Fruit fly (Drosophila melanogaster) whole organism, embryonic: Measurements from ENCODE around the gene Gss1.
A peak's percentile ranks its signal among the peaks of the same experiment; 100 is the strongest.

ENCODE experiments used
- Abd-B ChIP-seq: fragments of 200-800 bp; sonication (Bioruptor generic); optimal IDR thresholded peaks from 2 replicates; lab custom pipeline; 2018; ENCODE audit warnings: missing biosample characterization, mild to moderate bottlenecking, missing genetic modification characterization, moderate library complexity
- B-H1 ChIP-seq: fragments of 200-800 bp; sonication (Bioruptor generic); IDR thresholded peaks from 3 replicates; pipeline ENCODE4 v1.3.6; 2022; ENCODE audit warnings: missing biosample characterization, missing genetic modification characterization
- C15 ChIP-seq: fragments of 200-800 bp; sonication (Bioruptor generic); IDR thresholded peaks from 3 replicates; pipeline ENCODE4 v1.3.6; 2022; ENCODE audit warnings: missing biosample characterization, missing genetic modification characterization
- CG11398 ChIP-seq: fragments of 200-800 bp; sonication (Bioruptor generic); optimal IDR thresholded peaks from 2 replicates; lab custom pipeline; 2016; ENCODE audit warnings: missing biosample characterization, missing genetic modification characterization
- CG14667 ChIP-seq: fragments of 200-800 bp; sonication (Bioruptor generic); IDR thresholded peaks from 2 replicates; pipeline ENCODE4 v1.3.6; 2022; ENCODE audit warnings: missing biosample characterization, missing genetic modification characterization
- CG14860 ChIP-seq: fragments of 200-800 bp; sonication (Bioruptor generic); IDR thresholded peaks from 3 replicates; pipeline ENCODE4 v1.3.6; 2022; ENCODE audit warnings: missing biosample characterization, missing genetic modification characterization; ENCODE audit not compliant: partially characterized antibody
- CG14965 ChIP-seq: fragments of 200-800 bp; sonication (Bioruptor generic); optimal IDR thresholded peaks from 2 replicates; lab custom pipeline; 2016; ENCODE audit warnings: missing biosample characterization, missing genetic modification characterization, borderline replicate concordance
- CG1603 ChIP-seq: fragments of 200-800 bp; sonication (Bioruptor generic); optimal IDR thresholded peaks from 2 replicates; lab custom pipeline; 2019; ENCODE audit warnings: missing biosample characterization, mild to moderate bottlenecking, missing genetic modification characterization, moderate library complexity
- CG16863 ChIP-seq: fragments of 200-800 bp; sonication (Bioruptor generic); optimal IDR thresholded peaks from 3 replicates; lab custom pipeline; 2016; ENCODE audit warnings: missing biosample characterization, missing genetic modification characterization
- CG17829 ChIP-seq: fragments of 200-800 bp; optimal IDR thresholded peaks from 2 replicates; lab custom pipeline; 2019; ENCODE audit warnings: missing biosample characterization, mild to moderate bottlenecking, missing genetic modification characterization, moderate library complexity
- CG1792 ChIP-seq: fragments of 200-800 bp; sonication (Bioruptor generic); optimal IDR thresholded peaks from 2 replicates; lab custom pipeline; 2016; ENCODE audit warnings: missing biosample characterization, missing genetic modification characterization
- CG18476 ChIP-seq: fragments of 200-800 bp; sonication (Bioruptor generic); optimal IDR thresholded peaks from 2 replicates; lab custom pipeline; 2016; ENCODE audit warnings: missing biosample characterization, mild to moderate bottlenecking, missing genetic modification characterization
- CG2116 ChIP-seq: fragments of 200-800 bp; sonication (Bioruptor generic); optimal IDR thresholded peaks from 3 replicates; lab custom pipeline; 2018; ENCODE audit warnings: missing biosample characterization, mild to moderate bottlenecking, missing genetic modification characterization
- CG33557 ChIP-seq: fragments of 200-800 bp; sonication (Bioruptor generic); optimal IDR thresholded peaks from 2 replicates; lab custom pipeline; 2019; ENCODE audit warnings: missing biosample characterization, mild to moderate bottlenecking, missing genetic modification characterization, moderate library complexity
- CG34224 ChIP-seq: fragments of 200-800 bp; sonication (Bioruptor generic); IDR thresholded peaks from 3 replicates; pipeline ENCODE4 v1.3.6; 2022; ENCODE audit warnings: missing biosample characterization, missing genetic modification characterization; ENCODE audit not compliant: partially characterized antibody
- CG3847 ChIP-seq: fragments of 200-800 bp; sonication (Bioruptor generic); IDR thresholded peaks from 2 replicates; pipeline ENCODE4 v1.3.6; 2022; ENCODE audit warnings: missing biosample characterization, missing genetic modification characterization
- CG4707 ChIP-seq: fragments of 200-800 bp; sonication (Bioruptor generic); optimal IDR thresholded peaks from 2 replicates; lab custom pipeline; 2018; ENCODE audit warnings: missing biosample characterization, mild to moderate bottlenecking, missing genetic modification characterization, moderate library complexity
- CG7372 ChIP-seq: fragments of 200-800 bp; sonication (Bioruptor generic); IDR thresholded peaks from 2 replicates; pipeline ENCODE4 v1.3.6; 2022; ENCODE audit warnings: missing biosample characterization, missing genetic modification characterization
- CG8388 ChIP-seq: fragments of 200-800 bp; sonication (Bioruptor generic); optimal IDR thresholded peaks from 2 replicates; lab custom pipeline; 2019; ENCODE audit warnings: missing biosample characterization, mild to moderate bottlenecking, missing genetic modification characterization, moderate library complexity
- CG8765 ChIP-seq: fragments of 200-800 bp; sonication (Bioruptor generic); IDR thresholded peaks from 2 replicates; pipeline ENCODE4 v1.3.6; 2022; ENCODE audit warnings: missing biosample characterization, missing genetic modification characterization
- CG9215 ChIP-seq: fragments of 200-800 bp; sonication (Bioruptor generic); IDR thresholded peaks from 2 replicates; pipeline ENCODE4 v1.3.6; 2022; ENCODE audit warnings: missing biosample characterization, missing genetic modification characterization
- CoRest ChIP-seq: fragments of 200-800 bp; sonication (Bioruptor generic); optimal IDR thresholded peaks from 3 replicates; lab custom pipeline; 2018; ENCODE audit warnings: missing biosample characterization, mild to moderate bottlenecking, missing genetic modification characterization, moderate library complexity
- Dad ChIP-seq: fragments of 200-800 bp; sonication (Bioruptor generic); optimal IDR thresholded peaks from 3 replicates; lab custom pipeline; 2016; ENCODE audit warnings: missing biosample characterization, missing genetic modification characterization
- Dll ChIP-seq: fragments of 200-800 bp; sonication (Bioruptor generic); IDR thresholded peaks from 4 replicates; pipeline ENCODE4 v1.3.6; 2022; ENCODE audit warnings: missing biosample characterization, missing genetic modification characterization; ENCODE audit not compliant: partially characterized antibody
- Ets65A ChIP-seq: fragments of 200-800 bp; sonication (Bioruptor generic); peaks from one replicate; lab custom pipeline; 2016; ENCODE audit warnings: missing biosample characterization, missing genetic modification characterization
- Fer3 ChIP-seq: fragments of 200-800 bp; sonication (Bioruptor generic); optimal IDR thresholded peaks from 2 replicates; lab custom pipeline; 2018; ENCODE audit warnings: missing biosample characterization, mild to moderate bottlenecking, missing genetic modification characterization, moderate library complexity
- Hr3 ChIP-seq: fragments of 200-800 bp; sonication (Bioruptor generic); optimal IDR thresholded peaks from 3 replicates; lab custom pipeline; 2016; ENCODE audit warnings: missing biosample characterization, missing genetic modification characterization
- Hsf ChIP-seq: fragments of 200-800 bp; sonication (Bioruptor generic); optimal IDR thresholded peaks from 3 replicates; lab custom pipeline; 2016; ENCODE audit warnings: missing biosample characterization, missing genetic modification characterization
- Lhr ChIP-seq: fragments of 200-800 bp; sonication (Bioruptor generic); optimal IDR thresholded peaks from 3 replicates; lab custom pipeline; 2017; ENCODE audit warnings: mild to moderate bottlenecking, missing biosample characterization, missing genetic modification reagents, missing genetic modification characterization
- NC2β ChIP-seq: fragments of 200-800 bp; sonication (Bioruptor generic); optimal IDR thresholded peaks from 2 replicates; lab custom pipeline; 2016; ENCODE audit warnings: missing biosample characterization, missing genetic modification characterization
- Optix ChIP-seq: fragments of 200-800 bp; sonication (Bioruptor generic); IDR thresholded peaks from 3 replicates; pipeline ENCODE4 v1.3.6; 2022; ENCODE audit warnings: missing biosample characterization, missing genetic modification characterization
- ac ChIP-seq: fragments of 200-800 bp; sonication (Bioruptor generic); optimal IDR thresholded peaks from 3 replicates; lab custom pipeline; 2017; ENCODE audit warnings: missing biosample characterization, mild to moderate bottlenecking, missing genetic modification characterization
- al ChIP-seq: fragments of 200-800 bp; sonication (Bioruptor generic); IDR thresholded peaks from 2 replicates; pipeline ENCODE4 v1.3.6; 2022; ENCODE audit warnings: missing biosample characterization, missing genetic modification characterization
- bigmax ChIP-seq: fragments of 200-800 bp; sonication (Bioruptor generic); optimal IDR thresholded peaks from 2 replicates; lab custom pipeline; 2018; ENCODE audit warnings: missing biosample characterization, mild to moderate bottlenecking, missing genetic modification characterization
- croc ChIP-seq: fragments of 200-800 bp; sonication (Bioruptor generic); conservative IDR thresholded peaks from 3 replicates; pipeline ENCODE4 v1.3.6; 2022; ENCODE audit warnings: missing biosample characterization, missing genetic modification characterization
- crp ChIP-seq, 2 experiments: fragments of 200-800 bp; sonication (Bioruptor generic); optimal IDR thresholded peaks; 2 replicates in 1 of 2; 3 replicates in 1 of 2; lab custom pipeline; 2017; ENCODE audit warnings: missing biosample characterization in 2 of 2, missing genetic modification characterization in 2 of 2, mild to moderate bottlenecking in 1 of 2, moderate library complexity in 1 of 2
- da ChIP-seq: fragments of 200-800 bp; sonication (Bioruptor generic); optimal IDR thresholded peaks from 2 replicates; lab custom pipeline; 2016; ENCODE audit warnings: missing biosample characterization, missing genetic modification characterization
- ewg ChIP-seq: fragments of 200-800 bp; sonication (Bioruptor generic); optimal IDR thresholded peaks from 3 replicates; lab custom pipeline; 2017; ENCODE audit warnings: mild to moderate bottlenecking, missing biosample characterization, missing genetic modification reagents, missing genetic modification characterization
- fd64A ChIP-seq: fragments of 200-800 bp; sonication (Bioruptor generic); optimal IDR thresholded peaks from 3 replicates; lab custom pipeline; 2018; ENCODE audit warnings: missing biosample characterization, mild to moderate bottlenecking, missing genetic modification characterization
- gem ChIP-seq: fragments of 200-800 bp; sonication (Bioruptor generic); optimal IDR thresholded peaks from 2 replicates; lab custom pipeline; 2019; ENCODE audit warnings: missing biosample characterization, mild to moderate bottlenecking, missing genetic modification characterization, moderate library complexity
- gfzf ChIP-seq: fragments of 200-800 bp; sonication (Bioruptor generic); optimal IDR thresholded peaks from 2 replicates; lab custom pipeline; 2016; ENCODE audit warnings: missing biosample characterization, mild to moderate bottlenecking, missing genetic modification characterization, moderate library complexity
- grn ChIP-seq: fragments of 200-800 bp; sonication (Bioruptor generic); optimal IDR thresholded peaks from 3 replicates; lab custom pipeline; 2017; ENCODE audit warnings: missing biosample characterization, missing genetic modification characterization
- h ChIP-seq: fragments of >200 bp; optimal IDR thresholded peaks from 2 replicates; lab custom pipeline; 2017
- jigr1 ChIP-seq: fragments of 200-800 bp; sonication (Bioruptor generic); IDR thresholded peaks from 3 replicates; pipeline ENCODE4 v1.3.6; 2022; ENCODE audit warnings: missing biosample characterization, missing genetic modification characterization
- ken ChIP-seq: fragments of 200-800 bp; sonication (Bioruptor generic); IDR thresholded peaks from 3 replicates; pipeline ENCODE4 v1.3.6; 2022; ENCODE audit warnings: missing biosample characterization, missing genetic modification characterization
- nerfin-2 ChIP-seq: fragments of 200-800 bp; sonication (Bioruptor generic); IDR thresholded peaks from 2 replicates; pipeline ENCODE4 v1.3.6; 2022; ENCODE audit warnings: missing biosample characterization, missing genetic modification characterization; ENCODE audit not compliant: partially characterized antibody
- scrt ChIP-seq: fragments of 200-800 bp; sonication (Bioruptor generic); optimal IDR thresholded peaks from 2 replicates; lab custom pipeline; 2018; ENCODE audit warnings: missing biosample characterization, mild to moderate bottlenecking, missing genetic modification characterization, moderate library complexity
- sens-2 ChIP-seq: fragments of 200-800 bp; sonication (Bioruptor generic); IDR thresholded peaks from 2 replicates; pipeline ENCODE4 v1.3.6; 2022; ENCODE audit warnings: missing biosample characterization, missing genetic modification characterization
- ssp ChIP-seq: fragments of 200-800 bp; sonication (Bioruptor generic); IDR thresholded peaks from 2 replicates; pipeline ENCODE4 v1.3.6; 2022; ENCODE audit warnings: missing biosample characterization, missing genetic modification characterization
- yki ChIP-seq: fragments of >200 bp; optimal IDR thresholded peaks from 3 replicates; lab custom pipeline; 2018
- zfh1 ChIP-seq: fragments of 200-800 bp; sonication (Bioruptor generic); IDR thresholded peaks from 3 replicates; pipeline ENCODE4 v1.3.6; 2022; ENCODE audit warnings: missing biosample characterization, missing genetic modification characterization

Gene Gss1

dm6 chrX:17844623-17845022, 44.7 kb upstream of the Gss1 start, which contains the start of the genes CG8142 and Ucp4A (continued):
- TF ChIP-seq gem (tag; lab: Kevin White, UChicago), result peak; percentile 96
- TF ChIP-seq Optix (GFP tag; lab: Robert Waterston, UW), result peak; percentile 91
- no peak for TF ChIP-seq gfzf
- no peak for TF ChIP-seq CG16863
- TF ChIP-seq C15 (GFP tag; lab: Robert Waterston, UW), result peak; percentile 89
- TF ChIP-seq Ets65A, result peak; percentile 96
- peak; percentile 18 for TF ChIP-seq ac
- TF ChIP-seq CG9215 (GFP tag; lab: Robert Waterston, UW), result peak; percentile 94
- peak; percentile 96 for TF ChIP-seq CG14667
- peak; percentile 80 for TF ChIP-seq CG33557 (GFP tag; lab: Kevin White, UChicago)
- TF ChIP-seq CoRest (tag; lab: Kevin White, UChicago), result peak; percentile 95
- TF ChIP-seq ssp (GFP tag; lab: Robert Waterston, UW), result peak; percentile 93
- TF ChIP-seq zfh1 (GFP tag; lab: Robert Waterston, UW), result peak; percentile 96
- peak; percentile 88 for TF ChIP-seq CG8765 (GFP tag; lab: Robert Waterston, UW)
- peak; percentile 98 for TF ChIP-seq CG3847 (GFP tag; lab: Robert Waterston, UW)
- 0 out of 4 replicates have a peak, but pooled peaks have one; percentile 40 for TF ChIP-seq Dll (GFP tag; lab: Robert Waterston, UW)
- TF ChIP-seq yki (lab: Kevin White, UChicago), result no peak
- peak; percentile 92 for TF ChIP-seq Fer3 (tag; lab: Kevin White, UChicago)
- TF ChIP-seq Hsf, result peak; percentile 83
- TF ChIP-seq bigmax (GFP tag; lab: Kevin White, UChicago), result no peak
- peak; percentile 76 for TF ChIP-seq CG2116 (GFP tag; lab: Kevin White, UChicago)
- TF ChIP-seq Lhr (GFP tag; lab: Kevin White, UChicago), result peak; percentile 75
- TF ChIP-seq Dad (GFP tag; lab: Kevin White, UChicago), result peak; percentile 24
- TF ChIP-seq CG4707, result peak; percentile 15
- peak; percentile 93 for TF ChIP-seq al (GFP tag; lab: Robert Waterston, UW)
- TF ChIP-seq Abd-B (GFP tag; lab: Kevin White, UChicago), result peak; percentile 95
- no peak for TF ChIP-seq CG1792 (GFP tag; lab: Kevin White, UChicago)
- TF ChIP-seq crp (GFP tag; optimal IDR thresholded peaks at IDR 0.05; lab: Kevin White, UChicago), result peak in 1 of 2 experiments; percentile 61
- peak; percentile 94 for TF ChIP-seq B-H1 (GFP tag; lab: Robert Waterston, UW)
- peak; percentile 21; the same call in 1 of the 2 replicates for TF ChIP-seq nerfin-2
- peak; percentile 93 for TF ChIP-seq croc (GFP tag; lab: Robert Waterston, UW)
- peak; percentile 92 for TF ChIP-seq Hr3 (GFP tag; lab: Kevin White, UChicago)
- peak; percentile 8 for TF ChIP-seq da (GFP tag; lab: Kevin White, UChicago)
- peak; percentile 84 for TF ChIP-seq CG8388
- 0 out of 3 replicates have a peak, but pooled peaks have one; percentile 12 for TF ChIP-seq CG34224 (GFP tag; lab: Robert Waterston, UW)
- peak; percentile 47 for TF ChIP-seq CG1603 (tag; lab: Kevin White, UChicago)
- peak; percentile 82 for TF ChIP-seq scrt
- peak; percentile 93 for TF ChIP-seq ken (GFP tag; lab: Robert Waterston, UW)
- peak; percentile 19 for TF ChIP-seq grn
- TF ChIP-seq fd64A (GFP tag; lab: Kevin White, UChicago), result no peak
- TF ChIP-seq CG7372 (GFP tag; lab: Robert Waterston, UW), result peak; percentile 96
- peak; percentile 72 for TF ChIP-seq ewg (GFP tag; lab: Kevin White, UChicago)
- TF ChIP-seq h (lab: Kevin White, UChicago), result no peak
- TF ChIP-seq CG11398 (GFP tag; lab: Kevin White, UChicago), result no peak
- TF ChIP-seq NC2β (GFP tag; lab: Kevin White, UChicago), result no peak
- TF ChIP-seq CG18476, result peak; percentile 82
- TF ChIP-seq CG14965 (GFP tag; lab: Kevin White, UChicago), result no peak
- peak; percentile 94 for TF ChIP-seq CG17829 (tag; lab: Kevin White, UChicago)
- TF ChIP-seq CG14860, result no peak
- TF ChIP-seq jigr1 (GFP tag; lab: Robert Waterston, UW), result peak; percentile 93
- peak; percentile 87 for TF ChIP-seq sens-2 (GFP tag; lab: Robert Waterston, UW)
